Worm (Caenorhabditis elegans) whole organism, midembryonic: ENCODE results near the gene F08F3.1.

Experiments used
- cog-1 ChIP-seq: sonication (generic microtip); optimal IDR thresholded peaks from 2 replicates; lab custom pipeline; 2016; ENCODE audit warnings: missing genetic modification characterization, missing compliant biosample characterization
- flt-1 ChIP-seq: fragments of 200-800 bp; sonication (Bioruptor generic); IDR thresholded peaks from 2 replicates; pipeline ENCODE4 v1.3.6; 2022; ENCODE audit warnings: missing genetic modification characterization, missing compliant biosample characterization
- med-1 ChIP-seq: sonication (generic microtip); optimal IDR thresholded peaks from 2 replicates; lab custom pipeline; 2017; ENCODE audit warnings: missing genetic modification characterization, mild to moderate bottlenecking, missing compliant biosample characterization, antibody characterized with exemption, missing genetic modification reagents; ENCODE audit not compliant: insufficient read depth
- tab-1 ChIP-seq: fragments of 200-800 bp; sonication (Bioruptor generic); IDR thresholded peaks from 2 replicates; pipeline ENCODE4 v1.3.6; 2022; ENCODE audit warnings: missing genetic modification characterization, missing compliant biosample characterization

DNA sequence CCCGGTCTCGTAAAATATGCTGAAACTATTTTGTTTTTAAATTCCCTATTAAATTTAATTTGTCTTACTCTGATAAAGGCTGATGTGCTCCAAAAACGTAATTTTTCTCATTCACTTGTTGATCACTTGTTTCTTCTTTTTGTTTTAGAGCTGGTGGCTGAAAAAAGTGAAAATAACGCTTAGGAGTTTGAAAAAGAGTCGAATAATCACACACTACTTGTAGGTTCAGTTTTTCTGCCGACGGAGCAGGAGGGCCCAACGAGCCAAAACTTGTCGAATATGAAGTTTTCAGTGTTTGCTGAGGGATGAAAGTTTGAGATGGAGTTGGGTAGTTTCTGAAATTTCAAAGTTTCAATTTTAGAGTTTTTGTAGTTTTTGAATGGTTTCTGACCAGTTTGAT, 41.2 kb downstream of the F08F3.1 start:
- TF ChIP-seq flt-1 (GFP tag; lab: Robert Waterston, UW) (no peak), cog-1 (tag; lab: Kevin White, UChicago) (no peak), med-1 (no peak), tab-1 (no peak)
